Fruit fly (Drosophila melanogaster): Measurements from ENCODE around the gene Vps60.

The Vps60 gene

DNA sequence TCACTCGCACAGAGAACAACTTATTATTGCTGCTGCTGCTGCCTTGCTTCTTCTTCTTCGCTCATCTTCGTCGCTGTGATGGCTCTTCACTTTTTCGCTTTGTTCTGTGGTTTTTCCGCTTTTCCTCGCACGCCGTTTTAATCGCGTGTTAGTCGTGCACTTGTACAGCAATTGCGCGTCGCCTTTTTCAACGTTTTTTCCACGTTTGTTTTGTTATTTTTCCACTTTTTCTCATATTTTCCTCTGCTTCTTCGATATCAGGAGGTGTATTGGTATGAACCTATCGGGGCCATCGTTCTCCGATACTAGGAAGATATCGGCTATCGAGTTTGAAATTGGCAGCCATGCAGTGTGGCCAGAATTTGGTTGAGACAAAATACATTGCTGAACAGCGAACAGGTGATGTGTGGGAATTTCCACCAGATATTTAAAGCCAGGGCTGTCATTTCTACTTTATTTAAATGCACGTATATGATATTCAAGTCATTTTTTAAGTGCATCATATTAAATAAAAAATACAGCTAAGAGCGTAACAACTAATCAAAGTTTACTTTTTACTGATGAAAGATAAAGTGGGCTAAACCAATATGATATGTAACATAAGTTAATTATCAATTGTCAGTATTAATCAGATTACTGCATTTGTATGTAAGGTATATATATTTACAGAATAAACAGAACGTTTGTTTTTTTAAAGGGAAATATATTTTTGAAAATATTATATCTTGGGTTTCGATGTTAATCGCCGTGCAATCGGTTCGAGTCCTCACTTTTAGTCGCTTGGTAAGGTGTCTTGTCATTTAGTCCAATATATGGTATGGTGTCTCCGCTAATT, 47.7 kb upstream of the Vps60 start, which contains the start of gene Crtc (continued):
- TF ChIP-seq cas (GFP tag; IDR thresholded peaks at IDR 0.05) (no peak), CG8765 (GFP tag; IDR thresholded peaks at IDR 0.05) (no peak), Fer1 (GFP tag; optimal IDR thresholded peaks at IDR 0.05) (peak; percentile 8), kah (GFP tag; optimal IDR thresholded peaks at IDR 0.05) (no peak), CG7786 (GFP tag; optimal IDR thresholded peaks at IDR 0.05) (peak; percentile 2), CG7963 (GFP tag; IDR thresholded peaks at IDR 0.05; ENCODE audit: partially characterized antibody) (peak; percentile 67; the same call in 2 of the 3 replicates), zfh2 (GFP tag; optimal IDR thresholded peaks at IDR 0.05) (peak; percentile 24), lbe (GFP tag; optimal IDR thresholded peaks at IDR 0.05) (no peak), CG4328 (GFP tag; optimal IDR thresholded peaks at IDR 0.05) (no peak), Atf6 (GFP tag; IDR thresholded peaks at IDR 0.05) (no peak), CG18262 (tag; optimal IDR thresholded peaks at IDR 0.05) (peak; percentile 19), CG6765 (GFP tag; optimal IDR thresholded peaks at IDR 0.05) (no peak), luna (GFP tag; optimal IDR thresholded peaks at IDR 0.05) (no peak), CG5245 (GFP tag; optimal IDR thresholded peaks at IDR 0.05) (no peak), E2f2 (GFP tag; IDR thresholded peaks at IDR 0.05) (peak; percentile 85), Sin3A (optimal IDR thresholded peaks at IDR 0.05) (peak; percentile 68), CG9727 (GFP tag; optimal IDR thresholded peaks at IDR 0.05) (peak; percentile 0), sens (GFP tag) (peak; percentile 79), CG8281 (tag; optimal IDR thresholded peaks at IDR 0.05) (no peak), sr (GFP tag; IDR thresholded peaks at IDR 0.05) (no peak), bab2 (GFP tag; optimal IDR thresholded peaks at IDR 0.05) (no peak), Ada2b (GFP tag; IDR thresholded peaks at IDR 0.05) (no peak), Lhr (GFP tag; optimal IDR thresholded peaks at IDR 0.05) (peak; percentile 59), C15 (GFP tag; IDR thresholded peaks at IDR 0.05) (no peak), twi (tag; optimal IDR thresholded peaks at IDR 0.05) (no peak), CG16779 (GFP tag; IDR thresholded peaks at IDR 0.05) (no peak), zen2 (GFP tag; IDR thresholded peaks at IDR 0.05; ENCODE audit: partially characterized antibody) (peak; percentile 26), Camta (GFP tag; optimal IDR thresholded peaks at IDR 0.05) (peak; percentile 6), Chrac-16 (GFP tag; optimal IDR thresholded peaks at IDR 0.05) (no peak), Ptx1 (GFP tag; IDR thresholded peaks at IDR 0.05) (peak; percentile 29; the same call in 1 of the 2 replicates), tx (GFP tag; optimal IDR thresholded peaks at IDR 0.05) (no peak), CG14050 (GFP tag; IDR thresholded peaks at IDR 0.05) (no peak), CG10654 (GFP tag; optimal IDR thresholded peaks at IDR 0.05) (no peak), Sry-β (GFP tag; optimal IDR thresholded peaks at IDR 0.05) (peak; percentile 13), CG4282 (GFP tag; optimal IDR thresholded peaks at IDR 0.05) (no peak), dimm (GFP tag; IDR thresholded peaks at IDR 0.05) (no peak), PHDP (tag; optimal IDR thresholded peaks at IDR 0.05) (peak; percentile 16), CG15073 (GFP tag; optimal IDR thresholded peaks at IDR 0.05) (no peak), CG13424 (tag; optimal IDR thresholded peaks at IDR 0.05) (no peak), H2.0 (GFP tag; IDR thresholded peaks at IDR 0.05) (no peak), CG4404 (GFP tag; IDR thresholded peaks at IDR 0.05) (no peak), pb (GFP tag; optimal IDR thresholded peaks at IDR 0.05) (no peak), Bgb (GFP tag; IDR thresholded peaks at IDR 0.05; ENCODE audit: partially characterized antibody) (peak; percentile 75), CHES-1-like (GFP tag; optimal IDR thresholded peaks at IDR 0.05) (peak; percentile 37), Oaz (GFP tag; IDR thresholded peaks at IDR 0.05) (no peak), HLH3B (GFP tag; IDR thresholded peaks at IDR 0.05) (no peak), CG10267 (tag; optimal IDR thresholded peaks at IDR 0.05) (peak; percentile 8), CG10959 (GFP tag; IDR thresholded peaks at IDR 0.05) (no peak), Oli (tag; optimal IDR thresholded peaks at IDR 0.05) (no peak), CG17612 (GFP tag; IDR thresholded peaks at IDR 0.05) (no peak), en (GFP tag; optimal IDR thresholded peaks at IDR 0.05) (no peak)

Data from whole organism, embryonic.